Worm (Caenorhabditis elegans): Measurements from ENCODE around the gene F22E12.1.

ce11 chrV:10468190-10468589 lies 11.0 kb upstream of the F22E12.1 start, which contains the start of gene egl-9:
- no peak for TF ChIP-seq ztf-11 (tag; optimal IDR thresholded peaks at IDR 0.05)
- no peak for TF ChIP-seq mab-5 (tag; optimal IDR thresholded peaks at IDR 0.05)
- TF ChIP-seq flh-1 (GFP tag; optimal IDR thresholded peaks at IDR 0.05), result no peak
- no peak for TF ChIP-seq lsy-2 (tag; optimal IDR thresholded peaks at IDR 0.05)
- no peak for TF ChIP-seq pha-4 (tag; optimal IDR thresholded peaks at IDR 0.05)
- no peak for TF ChIP-seq nhr-237 (tag; optimal IDR thresholded peaks at IDR 0.05)
- TF ChIP-seq snpc-4 (tag; optimal IDR thresholded peaks at IDR 0.05), result no peak
- TF ChIP-seq elt-1 (tag; optimal IDR thresholded peaks at IDR 0.05; ENCODE audit: borderline replicate concordance, insufficient read depth), result no peak
